Worm (Caenorhabditis elegans) whole organism, L1 larva: Measurements from ENCODE around the gene F35C11.7.

Experiments
- fos-1 ChIP-seq: fragments of 150-350 bp; optimal IDR thresholded peaks from 2 replicates; lab custom pipeline; 2014; ENCODE audit warnings: missing biosample characterization, missing genetic modification characterization
- lin-15B ChIP-seq: fragments of 150-350 bp; sonication (generic microtip); optimal IDR thresholded peaks from 3 replicates; lab custom pipeline; 2014; ENCODE audit warnings: missing biosample characterization, missing genetic modification characterization
- lin-39 ChIP-seq: fragments of 150-350 bp; optimal IDR thresholded peaks from 2 replicates; lab custom pipeline; 2014; ENCODE audit warnings: missing biosample characterization, missing genetic modification reagents, missing genetic modification characterization
- lsy-2 ChIP-seq, 2 experiments: fragments of 150-350 bp; optimal IDR thresholded peaks; 2 replicates each; lab custom pipeline; 2014; ENCODE audit warnings: missing biosample characterization in 2 of 2, missing genetic modification characterization in 2 of 2
- snpc-4 ChIP-seq: fragments of 150-350 bp; optimal IDR thresholded peaks from 2 replicates; lab custom pipeline; 2014; ENCODE audit warnings: missing biosample characterization, missing genetic modification characterization
- unc-130 ChIP-seq: fragments of 150-350 bp; optimal IDR thresholded peaks from 2 replicates; lab custom pipeline; 2017; ENCODE audit warnings: missing biosample characterization, missing genetic modification characterization, inconsistent platforms

- TF ChIP-seq snpc-4 (no peak), lin-39 (tag; lab: Kevin White, UChicago) (no peak), unc-130 (tag; lab: Kevin White, UChicago) (no peak), lin-15B (tag; lab: Kevin White, UChicago) (no peak), lsy-2 (tag; optimal IDR thresholded peaks at IDR 0.05; lab: Kevin White, UChicago) (no peak), fos-1 (tag; lab: Kevin White, UChicago) (no peak)
Measured at ce11 chrII:8218266-8218665, 37.8 kb upstream of the F35C11.7 start.
